Worm (Caenorhabditis elegans): ENCODE data around the gene lron-3.

lron-3 gene

DNA sequence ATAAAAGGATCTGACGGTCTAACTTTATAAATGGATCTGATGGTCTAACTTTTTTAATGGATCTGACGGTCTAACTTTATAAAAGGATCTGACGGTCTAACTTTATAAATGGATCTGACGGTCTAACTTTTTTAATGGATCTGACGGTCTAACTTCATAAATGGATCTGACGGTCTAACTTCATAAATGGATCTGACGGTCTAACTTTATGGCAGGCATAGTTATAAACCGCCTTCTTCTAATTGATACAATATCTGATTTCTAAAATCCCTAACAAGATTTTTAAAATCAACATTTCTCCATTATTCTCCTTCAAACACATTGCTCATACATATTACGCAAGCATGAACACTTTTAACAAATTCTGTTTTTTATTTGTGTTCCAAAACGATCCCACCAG lies 39.3 kb upstream of the lron-3 start, which contains the start of gene K09A9.8:
Gene K09A9.8 (minus strand): TSS at position 101 of the 400 bp plus-strand sequence.
- TF ChIP-seq skn-1 (tag; optimal IDR thresholded peaks at IDR 0.05) = no peak
- TF ChIP-seq nhr-6 (tag; optimal IDR thresholded peaks at IDR 0.05) = no peak
- TF ChIP-seq lin-11 (tag; optimal IDR thresholded peaks at IDR 0.05) = no peak
- TF ChIP-seq fos-1 (tag; optimal IDR thresholded peaks at IDR 0.05) = no peak
- no peak for TF ChIP-seq sma-3 (GFP tag; optimal IDR thresholded peaks at IDR 0.05)
- TF ChIP-seq nhr-23 (tag; optimal IDR thresholded peaks at IDR 0.05) = no peak
- TF ChIP-seq nhr-11 (tag; optimal IDR thresholded peaks at IDR 0.05) = no peak
- TF ChIP-seq elt-3 (tag; optimal IDR thresholded peaks at IDR 0.05) = no peak
- no peak for TF ChIP-seq gmeb-1 (tag; optimal IDR thresholded peaks at IDR 0.05)
- no peak for TF ChIP-seq nhr-12 (tag; optimal IDR thresholded peaks at IDR 0.05)
- no peak for TF ChIP-seq ama-1 (optimal IDR thresholded peaks at IDR 0.05)
- TF ChIP-seq elt-1 (tag; optimal IDR thresholded peaks at IDR 0.05) = no peak
- no peak for TF ChIP-seq nhr-129 (tag; optimal IDR thresholded peaks at IDR 0.05)
- TF ChIP-seq mdl-1 (tag; optimal IDR thresholded peaks at IDR 0.05) = no peak
- no peak for TF ChIP-seq sma-9 (GFP tag; optimal IDR thresholded peaks at IDR 0.05)
- TF ChIP-seq sma-9 (tag; optimal IDR thresholded peaks at IDR 0.05) = no peak
- no peak for TF ChIP-seq sem-4 (tag; optimal IDR thresholded peaks at IDR 0.05)

DNA sequence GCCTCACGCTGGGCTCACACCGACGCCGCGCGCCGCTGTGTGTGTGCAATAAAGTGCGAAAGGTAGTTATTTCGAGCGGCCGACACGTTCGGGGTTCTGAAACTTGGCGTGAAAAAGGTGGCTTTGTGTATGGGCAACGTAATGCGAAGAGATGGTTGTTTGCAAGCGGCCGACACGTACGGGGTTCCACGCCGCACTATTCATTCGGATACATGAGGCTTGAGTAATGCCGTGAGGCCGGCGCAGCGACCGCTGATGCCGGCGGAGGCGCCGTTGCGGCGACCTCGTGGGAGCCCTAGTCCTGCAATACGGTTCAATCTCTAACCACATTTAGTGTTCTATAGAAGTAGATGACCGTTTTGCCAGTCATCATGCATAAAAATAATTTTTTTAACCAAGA lies 36.3 kb upstream of the lron-3 start:
- TF ChIP-seq nhr-25 (tag; optimal IDR thresholded peaks at IDR 0.05) = no peak
- TF ChIP-seq nhr-10 (tag; optimal IDR thresholded peaks at IDR 0.05) = no peak
- TF ChIP-seq nhr-6 (tag; optimal IDR thresholded peaks at IDR 0.05) = no peak
- no peak for TF ChIP-seq ama-1 (optimal IDR thresholded peaks at IDR 0.05)

DNA sequence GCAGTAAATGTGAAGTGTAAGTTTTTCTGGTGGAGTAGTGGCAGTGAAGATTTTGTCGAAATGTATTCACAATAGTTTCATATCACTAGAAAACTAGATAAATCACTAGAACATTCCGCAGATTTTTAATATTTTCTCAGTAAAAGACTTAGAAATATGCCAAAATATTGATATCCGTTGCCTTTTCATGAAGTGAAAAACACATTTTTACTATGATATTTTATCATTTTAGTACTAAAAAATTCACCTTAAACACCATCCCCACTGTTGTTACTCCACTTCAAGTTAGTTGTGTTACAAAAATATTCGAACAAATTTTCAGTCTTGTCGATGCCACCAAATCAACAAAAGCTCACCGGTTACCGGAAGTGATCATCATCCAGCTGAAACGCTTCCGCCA lies 35.6 kb upstream of the lron-3 start:
- TF ChIP-seq egl-27 (tag; optimal IDR thresholded peaks at IDR 0.05) = no peak
- TF ChIP-seq peb-1 (tag; optimal IDR thresholded peaks at IDR 0.05) = no peak
- TF ChIP-seq blmp-1 (tag; optimal IDR thresholded peaks at IDR 0.05; ENCODE audit: insufficient read depth) = no peak
- TF ChIP-seq ceh-82 (tag; optimal IDR thresholded peaks at IDR 0.05) = no peak
- no peak for TF ChIP-seq alr-1 (tag; optimal IDR thresholded peaks at IDR 0.05)
- no peak for TF ChIP-seq nhr-23 (tag; optimal IDR thresholded peaks at IDR 0.05)
- TF ChIP-seq nhr-6 (tag; optimal IDR thresholded peaks at IDR 0.05) = no peak
- no peak for TF ChIP-seq gmeb-1 (tag; optimal IDR thresholded peaks at IDR 0.05)
- no peak for TF ChIP-seq nhr-77 (tag; optimal IDR thresholded peaks at IDR 0.05)
- no peak for TF ChIP-seq unc-55 (GFP tag; optimal IDR thresholded peaks at IDR 0.05)
- TF ChIP-seq ama-1 (optimal IDR thresholded peaks at IDR 0.05) = no peak
- TF ChIP-seq lsy-2 (tag; optimal IDR thresholded peaks at IDR 0.05) = no peak
- TF ChIP-seq R02D3.7 (tag; optimal IDR thresholded peaks at IDR 0.05) = no peak
- no peak for TF ChIP-seq nhr-10 (tag; optimal IDR thresholded peaks at IDR 0.05)
- TF ChIP-seq skn-1 (tag; optimal IDR thresholded peaks at IDR 0.05) = no peak

DNA sequence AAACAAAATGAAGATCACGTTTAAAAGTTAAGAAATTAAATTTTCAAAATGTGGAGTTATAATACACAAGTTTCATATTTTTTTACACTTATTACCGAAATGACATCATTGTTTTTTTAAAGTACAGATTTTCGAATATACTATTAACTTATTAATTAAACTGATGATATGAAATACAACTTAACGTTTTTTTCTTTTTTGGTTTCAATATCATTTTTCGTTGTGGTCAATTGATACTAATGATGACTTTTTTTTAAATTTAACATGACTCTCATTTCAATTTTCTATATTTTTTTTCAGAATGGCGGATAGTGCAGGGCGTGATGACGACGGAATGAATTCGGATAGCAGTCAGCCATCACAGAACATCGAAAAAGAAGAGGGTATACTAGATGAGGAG lies 33.3 kb upstream of the lron-3 start, which contains the start of gene usp-33:
Gene usp-33 (plus strand): TSS at position 301 of the 400 bp plus-strand sequence.
- TF ChIP-seq peb-1 (tag; optimal IDR thresholded peaks at IDR 0.05) (no peak), fos-1 (tag; optimal IDR thresholded peaks at IDR 0.05) (no peak), elt-1 (tag; optimal IDR thresholded peaks at IDR 0.05) (no peak), alr-1 (tag; optimal IDR thresholded peaks at IDR 0.05) (no peak), ztf-1 (GFP tag; conservative IDR thresholded peaks at IDR 0.05) (no peak), sem-4 (tag; optimal IDR thresholded peaks at IDR 0.05) (no peak), mbf-1 (tag; optimal IDR thresholded peaks at IDR 0.05) (no peak), lin-39 (tag; optimal IDR thresholded peaks at IDR 0.05) (no peak), ceh-82 (tag; optimal IDR thresholded peaks at IDR 0.05) (no peak), egl-27 (tag; optimal IDR thresholded peaks at IDR 0.05) (no peak), sma-9 (GFP tag; optimal IDR thresholded peaks at IDR 0.05) (no peak), sma-9 (tag; optimal IDR thresholded peaks at IDR 0.05) (no peak), mab-5 (tag; optimal IDR thresholded peaks at IDR 0.05) (no peak), ZK546.5 (tag; optimal IDR thresholded peaks at IDR 0.05) (no peak), ztf-4 (tag; optimal IDR thresholded peaks at IDR 0.05) (no peak), ceh-16 (tag; optimal IDR thresholded peaks at IDR 0.05) (no peak), blmp-1 (tag; optimal IDR thresholded peaks at IDR 0.05; ENCODE audit: insufficient read depth) (no peak), nhr-129 (tag; optimal IDR thresholded peaks at IDR 0.05) (no peak), unc-62 (GFP tag; optimal IDR thresholded peaks at IDR 0.05) (no peak), skn-1 (tag; optimal IDR thresholded peaks at IDR 0.05) (no peak), R02D3.7 (tag; optimal IDR thresholded peaks at IDR 0.05) (no peak)

Measured in whole organism, L2 larva.